Fruit fly (Drosophila melanogaster): ENCODE measurements around the gene Ufl1.

dm6 chr3R:7085455-7085854 lies 11.2 kb upstream of the Ufl1 start:
- TF ChIP-seq psq (optimal IDR thresholded peaks at IDR 0.05) = no peak
- TF ChIP-seq insv (optimal IDR thresholded peaks at IDR 0.05) = no peak
- TF ChIP-seq Myc (optimal IDR thresholded peaks at IDR 0.05) = no peak
- no peak for TF ChIP-seq ttk (optimal IDR thresholded peaks at IDR 0.05)
- no peak for TF ChIP-seq h (optimal IDR thresholded peaks at IDR 0.05)
- no peak for TF ChIP-seq Sin3A (optimal IDR thresholded peaks at IDR 0.05)

Measured in Kc167 (cell line).